Worm (Caenorhabditis elegans): ENCODE data around the gene mrpl-16.

ce11 chrIII:4671491-4671890 is 32.7 kb upstream of the mrpl-16 start, which contains the start of gene T23F11.11:
- TF ChIP-seq hnd-1 (tag; optimal IDR thresholded peaks at IDR 0.05) (no peak), hmg-4 (GFP tag; optimal IDR thresholded peaks at IDR 0.05) (no peak), ama-1 (optimal IDR thresholded peaks at IDR 0.05) (no peak), aly-1 (tag; optimal IDR thresholded peaks at IDR 0.05) (no peak), tbx-37 (GFP tag; conservative IDR thresholded peaks at IDR 0.05) (no peak), flt-1 (GFP tag; IDR thresholded peaks at IDR 0.05) (no peak), ets-7 (tag; optimal IDR thresholded peaks at IDR 0.05) (no peak)
